Worm (Caenorhabditis elegans) whole organism, mixed stage, embryonic: Measurements from ENCODE around the gene cutl-16.

Experiments used
- M03D4.4 ChIP-seq: sonication (generic microtip); optimal IDR thresholded peaks from 2 replicates; lab custom pipeline; 2017; ENCODE audit warnings: mild to moderate bottlenecking, missing genetic modification characterization, missing compliant biosample characterization
- blmp-1 ChIP-seq: fragments of 150-350 bp; optimal IDR thresholded peaks from 2 replicates; lab custom pipeline; 2014; ENCODE audit warnings: missing biosample characterization, missing genetic modification characterization
- ces-1 ChIP-seq: fragments of 150-350 bp; optimal IDR thresholded peaks from 2 replicates; lab custom pipeline; 2014; ENCODE audit warnings: missing biosample characterization, missing genetic modification reagents, missing genetic modification characterization
- ham-2 ChIP-seq: fragments of 200-800 bp; sonication (Bioruptor generic); optimal IDR thresholded peaks from 2 replicates; lab custom pipeline; 2018; ENCODE audit warnings: mild to moderate bottlenecking, missing genetic modification characterization, missing compliant biosample characterization
- lin-32 ChIP-seq: fragments of 200-800 bp; sonication (Bioruptor generic); optimal IDR thresholded peaks from 2 replicates; lab custom pipeline; 2018; ENCODE audit warnings: mild to moderate bottlenecking, missing genetic modification characterization, missing compliant biosample characterization
- lsy-2 ChIP-seq: fragments of 150-350 bp; optimal IDR thresholded peaks from 2 replicates; lab custom pipeline; 2014; ENCODE audit warnings: missing biosample characterization, missing genetic modification characterization
- mab-5 ChIP-seq: fragments of 150-350 bp; optimal IDR thresholded peaks from 2 replicates; lab custom pipeline; 2014; ENCODE audit warnings: missing biosample characterization, missing genetic modification characterization
- nhr-2 ChIP-seq: fragments of 150-350 bp; optimal IDR thresholded peaks from 2 replicates; lab custom pipeline; 2014; ENCODE audit warnings: missing biosample characterization, missing genetic modification characterization
- nhr-28 ChIP-seq: fragments of 150-350 bp; optimal IDR thresholded peaks from 2 replicates; lab custom pipeline; 2014; ENCODE audit warnings: missing biosample characterization, missing genetic modification characterization
- nhr-76 ChIP-seq: sonication (generic microtip); optimal IDR thresholded peaks from 2 replicates; lab custom pipeline; 2017; ENCODE audit warnings: missing biosample characterization, missing genetic modification characterization
- unc-39 ChIP-seq: fragments of 150-350 bp; optimal IDR thresholded peaks from 2 replicates; lab custom pipeline; 2014; ENCODE audit warnings: missing biosample characterization, missing genetic modification characterization
- unc-62 ChIP-seq: fragments of 150-350 bp; optimal IDR thresholded peaks from 2 replicates; lab custom pipeline; 2014; ENCODE audit warnings: missing biosample characterization, missing genetic modification reagents, missing genetic modification characterization
- ztf-11 ChIP-seq: fragments of 150-350 bp; optimal IDR thresholded peaks from 2 replicates; lab custom pipeline; 2014; ENCODE audit warnings: missing biosample characterization, missing genetic modification characterization

ce11 chrII:6454671-6455070, 13.4 kb downstream of the cutl-16 start, which contains the start of gene aptf-1:
- no peak for TF ChIP-seq ztf-11 (tag; lab: Kevin White, UChicago)
- TF ChIP-seq unc-62 (GFP tag; lab: Kevin White, UChicago): no peak
- no peak for TF ChIP-seq ces-1
- no peak for TF ChIP-seq mab-5 (tag; lab: Kevin White, UChicago)
- no peak for TF ChIP-seq unc-39 (tag; lab: Kevin White, UChicago)
- no peak for TF ChIP-seq ham-2 (GFP tag; lab: Kevin White, UChicago)
- no peak for TF ChIP-seq lin-32 (GFP tag; lab: Kevin White, UChicago)
- no peak for TF ChIP-seq nhr-2 (tag; lab: Kevin White, UChicago)
- no peak for TF ChIP-seq M03D4.4 (tag; lab: Kevin White, UChicago)
- TF ChIP-seq lsy-2 (tag; lab: Kevin White, UChicago): no peak
- no peak for TF ChIP-seq blmp-1 (tag; lab: Kevin White, UChicago)
- no peak for TF ChIP-seq nhr-76 (tag; lab: Kevin White, UChicago)
- no peak for TF ChIP-seq nhr-28 (tag; lab: Kevin White, UChicago)
